Worm (Caenorhabditis elegans) whole organism, L2 larva: ENCODE results near the gene rrc-1.

Experiments
- dmd-4 ChIP-seq: sonication (generic microtip); optimal IDR thresholded peaks from 2 replicates; lab custom pipeline; 2017; ENCODE audit warnings: missing biosample characterization, missing genetic modification characterization
- egl-27 ChIP-seq: sonication (generic microtip); optimal IDR thresholded peaks from 3 replicates; lab custom pipeline; 2017; ENCODE audit warnings: missing biosample characterization, missing genetic modification reagents, missing genetic modification characterization
- skn-1 ChIP-seq: sonication (generic microtip); optimal IDR thresholded peaks from 2 replicates; lab custom pipeline; 2017; ENCODE audit warnings: missing biosample characterization, missing genetic modification characterization

DNA sequence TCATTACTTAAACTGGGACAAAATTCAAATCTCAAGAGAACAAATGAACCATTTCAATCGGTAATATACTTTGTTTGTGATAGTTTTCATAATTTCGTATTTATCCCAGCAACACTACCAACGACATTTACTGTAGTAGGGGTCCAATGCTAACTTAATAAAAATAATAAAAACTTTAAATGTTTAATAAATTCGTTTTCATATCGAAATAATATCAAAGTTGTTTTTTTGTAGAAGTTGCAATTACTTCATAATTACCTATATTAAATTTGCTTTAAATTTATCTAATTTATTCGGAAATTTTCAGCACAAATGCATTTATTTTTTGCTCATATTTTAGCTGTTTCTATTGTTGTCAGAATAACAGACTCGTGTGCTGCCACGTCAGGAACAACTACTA, 35.3 kb upstream of the rrc-1 start, which contains the start of gene R07B1.6:
- TF ChIP-seq dmd-4 (no peak), egl-27 (tag; lab: Kevin White, UChicago) (no peak), skn-1 (no peak)
